Worm (Caenorhabditis elegans): ENCODE results near the gene F01G10.10.
A peak's percentile ranks its signal among the peaks of the same experiment; 100 is the strongest.

Gene F01G10.10

ce11 chrIV:10239045-10239444, 6.9 kb upstream of the F01G10.10 start, which contains the start of gene ech-8:
Gene ech-8, minus strand, starts transcription at chrIV:10239176.
- no peak for TF ChIP-seq nhr-28 (tag; optimal IDR thresholded peaks at IDR 0.05)
- no peak for TF ChIP-seq sem-2 (GFP tag; optimal IDR thresholded peaks at IDR 0.05)
- TF ChIP-seq snpc-4 (tag; optimal IDR thresholded peaks at IDR 0.05), result no peak
- TF ChIP-seq unc-120 (tag; optimal IDR thresholded peaks at IDR 0.05; ENCODE audit: poor library complexity, severe bottlenecking), result no peak
- no peak for TF ChIP-seq cnd-1 (tag; optimal IDR thresholded peaks at IDR 0.05)
- no peak for TF ChIP-seq ceh-83 (GFP tag; optimal IDR thresholded peaks at IDR 0.05)
- TF ChIP-seq nhr-76 (tag; optimal IDR thresholded peaks at IDR 0.05), result no peak
- no peak for TF ChIP-seq lin-32 (GFP tag; optimal IDR thresholded peaks at IDR 0.05)
- no peak for TF ChIP-seq ceh-43 (GFP tag; optimal IDR thresholded peaks at IDR 0.05)
- no peak for TF ChIP-seq elt-1 (tag; optimal IDR thresholded peaks at IDR 0.05; ENCODE audit: borderline replicate concordance, insufficient read depth)
- no peak for TF ChIP-seq M03D4.4 (tag; optimal IDR thresholded peaks at IDR 0.05)
- TF ChIP-seq pha-4 (tag; optimal IDR thresholded peaks at IDR 0.05), result no peak
- TF ChIP-seq sptf-1 (tag; optimal IDR thresholded peaks at IDR 0.05), result no peak
- no peak for TF ChIP-seq mep-1 (tag; optimal IDR thresholded peaks at IDR 0.05)
- TF ChIP-seq mab-5 (tag; optimal IDR thresholded peaks at IDR 0.05), result no peak
- no peak for TF ChIP-seq lsy-2 (tag; optimal IDR thresholded peaks at IDR 0.05)
- TF ChIP-seq drap-1 (GFP tag; optimal IDR thresholded peaks at IDR 0.05), result no peak
- no peak for TF ChIP-seq flh-1 (GFP tag; optimal IDR thresholded peaks at IDR 0.05)
- no peak for TF ChIP-seq ham-2 (GFP tag; optimal IDR thresholded peaks at IDR 0.05)
- no peak for TF ChIP-seq lin-13 (tag; optimal IDR thresholded peaks at IDR 0.05)

- no peak for TF ChIP-seq bed-3 (GFP tag; optimal IDR thresholded peaks at IDR 0.05)
- peak; percentile 93 for TF ChIP-seq nhr-2 (tag; optimal IDR thresholded peaks at IDR 0.05)
- TF ChIP-seq ceh-39 (tag; optimal IDR thresholded peaks at IDR 0.05), result no peak
- peak; percentile 56 for TF ChIP-seq hlh-1 (tag; optimal IDR thresholded peaks at IDR 0.05)
Observed at ce11 chrIV:10241659-10242058, 4.3 kb upstream of the F01G10.10 start, which contains the start of gene lipl-7. Gene lipl-7, minus strand, starts transcription at chrIV:10241823.

DNA sequence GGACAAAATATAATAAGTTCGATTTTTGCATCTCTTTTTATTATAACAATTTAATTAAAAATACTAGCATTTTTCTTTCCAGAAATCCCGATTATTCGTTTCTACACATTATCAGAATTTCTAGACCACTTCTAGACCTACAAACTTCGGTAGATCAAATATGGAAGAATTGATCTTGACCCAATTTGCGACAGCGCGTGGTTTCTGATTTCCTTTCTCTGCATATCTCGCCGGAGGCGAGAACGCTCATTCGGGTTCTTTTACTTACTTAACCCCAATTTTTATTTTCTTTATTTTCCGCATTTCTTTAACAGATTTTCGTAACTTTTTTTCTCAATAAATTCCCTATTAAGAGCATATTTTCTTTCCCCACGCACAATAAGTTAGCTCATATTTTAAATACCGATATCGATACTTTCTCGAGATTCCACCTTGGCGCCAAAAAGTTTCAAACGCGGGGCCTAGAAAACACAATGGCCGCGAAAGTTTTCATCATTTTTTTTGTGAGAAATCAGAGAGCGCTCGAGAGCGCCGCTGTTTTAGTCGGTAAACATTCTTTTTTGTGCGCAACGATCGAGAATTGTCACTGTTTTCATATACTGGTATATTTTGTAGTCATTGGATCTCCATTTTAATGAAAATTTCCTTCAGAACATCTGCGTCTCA, 3.4 kb upstream of the F01G10.10 start:
- TF ChIP-seq hlh-1 (tag; optimal IDR thresholded peaks at IDR 0.05), result no peak
- no peak for TF ChIP-seq ceh-39 (tag; optimal IDR thresholded peaks at IDR 0.05)
- no peak for TF ChIP-seq ztf-11 (tag; optimal IDR thresholded peaks at IDR 0.05)
- no peak for TF ChIP-seq nhr-12 (tag; optimal IDR thresholded peaks at IDR 0.05)
- no peak for TF ChIP-seq nhr-2 (tag; optimal IDR thresholded peaks at IDR 0.05)
- no peak for TF ChIP-seq elt-1 (tag; optimal IDR thresholded peaks at IDR 0.05; ENCODE audit: borderline replicate concordance, insufficient read depth)
- TF ChIP-seq bed-3 (GFP tag; optimal IDR thresholded peaks at IDR 0.05), result no peak
- TF ChIP-seq flh-1 (GFP tag; optimal IDR thresholded peaks at IDR 0.05), result no peak
- TF ChIP-seq blmp-1 (tag; optimal IDR thresholded peaks at IDR 0.05), result no peak
- TF ChIP-seq nhr-28 (tag; optimal IDR thresholded peaks at IDR 0.05), result no peak
- TF ChIP-seq mab-5 (tag; optimal IDR thresholded peaks at IDR 0.05), result no peak
- no peak for TF ChIP-seq ham-2 (GFP tag; optimal IDR thresholded peaks at IDR 0.05)
- no peak for TF ChIP-seq M03D4.4 (tag; optimal IDR thresholded peaks at IDR 0.05)
- TF ChIP-seq ceh-83 (GFP tag; optimal IDR thresholded peaks at IDR 0.05), result no peak
- TF ChIP-seq unc-62 (GFP tag; optimal IDR thresholded peaks at IDR 0.05), result no peak
- TF ChIP-seq lsy-2 (tag; optimal IDR thresholded peaks at IDR 0.05), result no peak
- TF ChIP-seq snpc-4 (tag; optimal IDR thresholded peaks at IDR 0.05), result no peak
- TF ChIP-seq tbx-8 (GFP tag; optimal IDR thresholded peaks at IDR 0.05), result no peak
- TF ChIP-seq lin-13 (tag; optimal IDR thresholded peaks at IDR 0.05), result no peak

- TF ChIP-seq zip-8 (tag; optimal IDR thresholded peaks at IDR 0.05) (no peak), lsy-2 (tag; optimal IDR thresholded peaks at IDR 0.05) (no peak), elt-3 (tag; optimal IDR thresholded peaks at IDR 0.05) (no peak), mab-5 (tag; optimal IDR thresholded peaks at IDR 0.05) (no peak), unc-120 (tag; optimal IDR thresholded peaks at IDR 0.05; ENCODE audit: poor library complexity, severe bottlenecking) (no peak), nhr-28 (tag; optimal IDR thresholded peaks at IDR 0.05) (no peak)
Observed at ce11 chrIV:10243276-10243675, 2.7 kb upstream of the F01G10.10 start, which contains the start of gene tkt-1. Gene tkt-1, plus strand, starts transcription at chrIV:10243612.

DNA sequence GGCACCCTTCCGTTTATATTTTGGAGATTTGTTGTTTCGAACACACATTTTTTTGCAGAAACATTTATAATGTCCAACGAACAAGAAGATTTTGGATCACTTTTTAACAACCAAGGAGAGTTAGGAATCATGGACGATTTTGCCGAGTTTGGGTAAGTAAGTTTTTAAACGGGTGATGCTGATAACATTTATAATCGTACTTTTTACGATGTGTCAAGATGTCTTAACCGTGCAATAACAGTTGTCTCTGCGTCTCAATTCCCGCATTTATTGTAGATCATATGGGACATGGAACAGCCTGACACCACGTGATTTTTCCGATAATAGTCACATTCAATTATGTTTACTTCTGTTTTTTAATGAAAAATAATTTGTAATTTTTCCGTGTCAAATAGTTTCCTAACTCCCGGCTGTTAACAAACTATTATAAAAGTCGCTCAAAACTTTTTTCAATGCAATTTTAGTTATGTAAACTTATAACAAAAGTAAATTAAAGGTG, 4.7 kb downstream of the F01G10.10 start, which contains the start of gene daf-14:
Gene daf-14 (plus strand): TSS at position 51 of the 499 bp plus-strand sequence.
- no peak for TF ChIP-seq lsy-2 (tag; optimal IDR thresholded peaks at IDR 0.05)
- TF ChIP-seq elt-1 (tag; optimal IDR thresholded peaks at IDR 0.05; ENCODE audit: borderline replicate concordance, insufficient read depth), result no peak
- no peak for TF ChIP-seq ceh-39 (tag; optimal IDR thresholded peaks at IDR 0.05)
- no peak for TF ChIP-seq snpc-4 (tag; optimal IDR thresholded peaks at IDR 0.05)
- no peak for TF ChIP-seq nhr-76 (tag; optimal IDR thresholded peaks at IDR 0.05)
- TF ChIP-seq flh-1 (GFP tag; optimal IDR thresholded peaks at IDR 0.05), result no peak
- no peak for TF ChIP-seq sem-2 (GFP tag; optimal IDR thresholded peaks at IDR 0.05)
- TF ChIP-seq zip-8 (tag; optimal IDR thresholded peaks at IDR 0.05), result no peak
- no peak for TF ChIP-seq lin-32 (GFP tag; optimal IDR thresholded peaks at IDR 0.05)
- no peak for TF ChIP-seq pha-4 (tag; optimal IDR thresholded peaks at IDR 0.05)
- TF ChIP-seq ceh-43 (GFP tag; optimal IDR thresholded peaks at IDR 0.05), result no peak
- no peak for TF ChIP-seq cnd-1 (tag; optimal IDR thresholded peaks at IDR 0.05)
- TF ChIP-seq unc-39 (tag; optimal IDR thresholded peaks at IDR 0.05), result no peak
- no peak for TF ChIP-seq drap-1 (GFP tag; optimal IDR thresholded peaks at IDR 0.05)
- TF ChIP-seq ham-2 (GFP tag; optimal IDR thresholded peaks at IDR 0.05), result no peak

Data from whole organism, mixed stage, embryonic.